Worm (Caenorhabditis elegans) whole organism, late embryonic: Measurements from ENCODE around the gene C33G3.4.

Experiments
- C38D4.7 ChIP-seq: fragments of 200-800 bp; sonication (Bioruptor generic); optimal IDR thresholded peaks from 2 replicates; lab custom pipeline; 2018; ENCODE audit warnings: mild to moderate bottlenecking, missing genetic modification characterization, moderate library complexity, missing compliant biosample characterization
- ama-1 ChIP-seq: fragments of 150-350 bp; optimal IDR thresholded peaks from 2 replicates; lab custom pipeline; 2014
- ceh-30 ChIP-seq: fragments of 150-350 bp; optimal IDR thresholded peaks from 2 replicates; lab custom pipeline; 2014; ENCODE audit warnings: missing biosample characterization, missing genetic modification characterization
- ceh-34 ChIP-seq: sonication (generic microtip); optimal IDR thresholded peaks from 2 replicates; lab custom pipeline; 2016; ENCODE audit warnings: mild to moderate bottlenecking, missing genetic modification characterization, missing compliant biosample characterization
- ceh-48 ChIP-seq: sonication (generic microtip); optimal IDR thresholded peaks from 2 replicates; lab custom pipeline; 2016; ENCODE audit warnings: missing genetic modification characterization, inconsistent platforms, missing compliant biosample characterization
- eyg-1 ChIP-seq: sonication (generic microtip); optimal IDR thresholded peaks from 2 replicates; lab custom pipeline; 2016; ENCODE audit warnings: missing genotype, missing genetic modification characterization, missing compliant biosample characterization
- hlh-13 ChIP-seq: fragments of 200-800 bp; sonication (Bioruptor generic); optimal IDR thresholded peaks from 2 replicates; lab custom pipeline; 2018; ENCODE audit warnings: mild to moderate bottlenecking, missing genetic modification characterization, missing compliant biosample characterization
- mec-3 ChIP-seq: sonication (generic microtip); optimal IDR thresholded peaks from 2 replicates; lab custom pipeline; 2016; ENCODE audit warnings: borderline replicate concordance, missing genetic modification characterization, missing compliant biosample characterization
- nhr-11 ChIP-seq: fragments of 150-350 bp; optimal IDR thresholded peaks from 2 replicates; lab custom pipeline; 2014; ENCODE audit warnings: missing biosample characterization, missing genetic modification characterization
- rnt-1 ChIP-seq: sonication (generic microtip); optimal IDR thresholded peaks from 2 replicates; lab custom pipeline; 2016; ENCODE audit warnings: missing genetic modification characterization, missing compliant biosample characterization
- sox-4 ChIP-seq: sonication (generic microtip); optimal IDR thresholded peaks from 2 replicates; lab custom pipeline; 2017; ENCODE audit warnings: mild to moderate bottlenecking, missing genetic modification characterization, inconsistent platforms, missing compliant biosample characterization
- tbx-7 ChIP-seq: sonication (generic microtip); optimal IDR thresholded peaks from 2 replicates; lab custom pipeline; 2016; ENCODE audit warnings: missing genotype, missing genetic modification characterization, missing compliant biosample characterization

ce11 chrX:14125870-14126269, 54.9 kb downstream of the C33G3.4 start, which contains the start of gene F28H6.6:
- TF ChIP-seq eyg-1 (tag; lab: Kevin White, UChicago) = no peak
- no peak for TF ChIP-seq ceh-34 (tag; lab: Kevin White, UChicago)
- TF ChIP-seq sox-4 (tag; lab: Kevin White, UChicago) = no peak
- no peak for TF ChIP-seq tbx-7 (tag; lab: Kevin White, UChicago)
- TF ChIP-seq ceh-48 (tag; lab: Kevin White, UChicago) = no peak
- TF ChIP-seq rnt-1 (tag; lab: Kevin White, UChicago) = no peak
- TF ChIP-seq ceh-30 (tag; lab: Kevin White, UChicago) = no peak
- TF ChIP-seq nhr-11 (tag; lab: Kevin White, UChicago) = no peak
- no peak for TF ChIP-seq ama-1 (lab: Kevin White, UChicago)
- no peak for TF ChIP-seq hlh-13 (GFP tag; lab: Kevin White, UChicago)
- TF ChIP-seq mec-3 (tag; lab: Kevin White, UChicago) = no peak
- no peak for TF ChIP-seq C38D4.7 (GFP tag; lab: Kevin White, UChicago)
